Fruit fly (Drosophila melanogaster) Kc167 (cell line): Measurements from ENCODE around the gene Hs6st.

Source experiments
- Myc ChIP-seq: fragments of >200 bp; optimal IDR thresholded peaks from 2 replicates; lab custom pipeline; 2017; ENCODE audit warnings: missing external identifiers
- Sin3A ChIP-seq: fragments of >200 bp; optimal IDR thresholded peaks from 2 replicates; lab custom pipeline; 2018; ENCODE audit warnings: missing external identifiers
- h ChIP-seq: fragments of >200 bp; optimal IDR thresholded peaks from 3 replicates; lab custom pipeline; 2018; ENCODE audit warnings: missing external identifiers
- insv ChIP-seq: fragments of >200 bp; optimal IDR thresholded peaks from 3 replicates; lab custom pipeline; 2018; ENCODE audit warnings: missing external identifiers
- psq ChIP-seq: fragments of >200 bp; optimal IDR thresholded peaks from 2 replicates; lab custom pipeline; 2017; ENCODE audit warnings: missing external identifiers
- ttk ChIP-seq: sonication (Bioruptor generic); optimal IDR thresholded peaks from 2 replicates; lab custom pipeline; 2017; ENCODE audit warnings: missing external identifiers

Hs6st gene

dm6 chr3R:20008372-20009051 is at the start of gene Hs6st, which contains the start of gene MED25:
TSS of gene Hs6st (minus strand) at chr3R:20008512.
TSS of gene MED25 (plus strand) at chr3R:20008947.
- TF ChIP-seq psq (lab: Kevin White, UChicago) (peak; percentile 91), h (lab: Kevin White, UChicago) (no peak), ttk (no peak)

DNA sequence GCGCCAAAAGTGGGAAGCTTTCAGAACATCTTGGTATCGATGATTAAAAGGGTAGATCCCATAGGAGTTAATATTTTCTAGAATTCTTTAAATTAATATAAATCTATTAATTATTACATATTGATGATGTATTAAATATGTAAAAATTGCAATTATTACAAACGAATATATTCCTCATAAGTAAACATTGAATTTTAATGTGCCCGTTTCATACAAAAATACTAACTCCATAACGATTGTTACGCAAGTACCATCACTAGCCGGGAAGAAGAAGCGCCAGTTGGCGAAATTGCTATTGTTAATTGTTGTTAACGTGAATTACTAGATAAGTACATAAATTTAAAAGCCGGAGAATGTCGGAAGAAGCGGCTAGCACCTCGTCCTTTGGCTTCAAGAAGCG is 49.2 kb upstream of the Hs6st start, which contains the start of gene mdlc:
Gene mdlc, plus strand, starts transcription at position 248 of the 400 bp plus-strand sequence.
- TF ChIP-seq Sin3A (lab: Kevin White, UChicago) = no peak
- no peak for TF ChIP-seq h (lab: Kevin White, UChicago)
- TF ChIP-seq Myc = no peak
- no peak for TF ChIP-seq ttk
- no peak for TF ChIP-seq insv (lab: Kevin White, UChicago)
- no peak for TF ChIP-seq psq (lab: Kevin White, UChicago)

DNA sequence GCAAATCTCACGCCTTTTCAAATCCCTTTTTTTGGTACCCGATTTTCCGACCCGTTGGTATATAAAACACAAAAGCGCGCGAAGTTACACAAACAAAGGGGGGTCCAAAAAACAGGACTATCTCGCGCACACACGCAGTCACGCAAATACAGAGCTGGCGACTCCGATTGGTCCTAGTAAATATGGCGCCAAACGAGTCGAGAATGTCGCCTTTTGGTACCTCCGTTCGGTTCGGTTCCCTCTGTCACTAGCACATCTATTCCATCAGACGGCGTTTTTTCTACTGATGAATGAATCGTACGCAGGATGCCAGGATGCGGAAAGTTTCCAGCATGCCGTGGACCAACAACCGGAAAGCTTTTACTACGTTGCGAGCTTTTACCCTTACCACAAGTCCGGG is 47.5 kb upstream of the Hs6st start, which contains the start of gene CG17193:
Gene CG17193, minus strand, starts transcription at position 289 of the 400 bp plus-strand sequence.
- TF ChIP-seq Sin3A (lab: Kevin White, UChicago) (no peak), ttk (no peak), psq (lab: Kevin White, UChicago) (no peak), Myc (no peak), h (lab: Kevin White, UChicago) (no peak), insv (lab: Kevin White, UChicago) (no peak)

DNA sequence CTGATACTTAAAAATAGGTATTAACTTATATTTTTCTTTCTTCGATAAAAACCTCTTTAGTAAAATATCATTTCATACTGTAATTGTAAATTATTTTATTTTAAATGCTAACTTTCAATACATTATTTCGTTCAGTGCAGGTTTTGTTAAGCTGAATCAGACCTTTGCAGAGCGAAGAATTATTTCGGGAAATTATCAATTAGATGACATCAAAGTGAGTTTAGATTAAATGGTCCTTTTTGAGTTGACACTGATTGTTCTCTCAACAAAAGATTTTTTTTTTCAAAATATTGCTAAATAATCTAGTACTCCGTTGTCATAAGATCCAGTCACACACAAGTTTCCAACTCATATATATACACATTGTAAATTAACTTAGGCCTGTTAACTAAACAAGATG is 34.1 kb upstream of the Hs6st start, which contains the start of the genes CG33934 and Indy-2:
Gene CG33934, plus strand, starts transcription at position 301 of the 400 bp plus-strand sequence.
Gene Indy-2, plus strand, starts transcription at position 301 of the 400 bp plus-strand sequence.
- no peak for TF ChIP-seq Sin3A (lab: Kevin White, UChicago)
- no peak for TF ChIP-seq h (lab: Kevin White, UChicago)
- TF ChIP-seq psq (lab: Kevin White, UChicago) = no peak
- TF ChIP-seq insv (lab: Kevin White, UChicago) = no peak
- no peak for TF ChIP-seq Myc
- TF ChIP-seq ttk = no peak

dm6 chr3R:20035887-20036286 is 27.6 kb upstream of the Hs6st start, which contains the start of gene Regnase-1:
TSS of gene Regnase-1 (minus strand) at chr3R:20036056.
- TF ChIP-seq psq (lab: Kevin White, UChicago) (no peak), insv (lab: Kevin White, UChicago) (no peak), Sin3A (lab: Kevin White, UChicago) (no peak)

DNA sequence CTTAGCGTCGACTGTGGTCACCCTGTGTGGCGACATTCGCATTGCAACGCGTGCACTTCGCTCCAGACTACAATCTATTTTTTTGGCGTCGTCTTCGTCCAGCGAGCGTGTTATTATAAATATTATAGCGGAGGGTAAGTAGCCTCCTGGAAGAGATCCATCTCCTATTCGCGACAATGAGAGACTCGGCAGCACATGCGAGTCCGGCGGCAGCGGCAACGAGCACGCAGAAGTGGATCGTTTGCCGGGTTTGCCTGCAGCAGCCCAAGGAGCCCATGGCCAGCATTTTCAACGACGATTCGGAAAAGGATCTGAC is 23.4 kb upstream of the Hs6st start, which contains the start of gene idc:
Gene idc, plus strand, starts transcription at position 60 of the 316 bp plus-strand sequence.
- TF ChIP-seq Myc (no peak), psq (lab: Kevin White, UChicago) (no peak), ttk (no peak), insv (lab: Kevin White, UChicago) (no peak), Sin3A (lab: Kevin White, UChicago) (no peak), h (lab: Kevin White, UChicago) (no peak)

DNA sequence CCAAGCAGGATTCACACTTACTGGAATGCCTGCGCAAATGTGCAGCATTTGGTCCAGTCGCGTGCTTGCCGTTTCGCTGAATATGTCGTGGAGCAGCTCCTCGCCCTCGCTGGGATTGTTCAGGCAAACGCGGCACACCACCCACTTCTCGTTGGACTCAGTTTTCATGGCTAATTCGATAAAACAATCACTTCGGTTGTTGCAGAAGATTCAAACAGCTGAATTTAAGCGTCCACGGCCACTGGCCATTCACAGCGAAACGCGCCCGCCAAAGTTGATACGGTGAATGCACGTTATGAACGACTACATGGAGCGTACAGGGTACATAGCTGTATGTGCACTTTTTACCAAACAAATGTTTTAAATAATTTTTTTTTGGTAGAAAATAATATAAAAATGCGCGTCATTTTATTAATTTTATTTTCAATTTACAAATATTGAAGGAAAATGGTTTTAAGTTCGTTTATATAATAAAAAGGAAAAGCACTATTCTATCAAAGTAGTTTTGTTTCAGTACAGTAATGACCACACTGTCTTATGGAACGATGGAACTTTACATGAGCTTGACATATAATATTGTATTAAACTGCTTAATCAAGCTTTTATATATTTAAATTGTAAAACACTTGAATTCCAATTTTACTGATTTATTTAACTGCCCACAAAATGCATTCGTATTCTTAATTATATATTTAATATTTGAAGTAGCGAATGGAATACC is 22.9 kb upstream of the Hs6st start, which contains the start of gene trem:
Gene trem, minus strand, starts transcription at position 267 of the 721 bp plus-strand sequence.
- TF ChIP-seq h (lab: Kevin White, UChicago) (no peak), insv (lab: Kevin White, UChicago) (no peak), Sin3A (lab: Kevin White, UChicago) (no peak), Myc (no peak), ttk (no peak), psq (lab: Kevin White, UChicago) (no peak)

DNA sequence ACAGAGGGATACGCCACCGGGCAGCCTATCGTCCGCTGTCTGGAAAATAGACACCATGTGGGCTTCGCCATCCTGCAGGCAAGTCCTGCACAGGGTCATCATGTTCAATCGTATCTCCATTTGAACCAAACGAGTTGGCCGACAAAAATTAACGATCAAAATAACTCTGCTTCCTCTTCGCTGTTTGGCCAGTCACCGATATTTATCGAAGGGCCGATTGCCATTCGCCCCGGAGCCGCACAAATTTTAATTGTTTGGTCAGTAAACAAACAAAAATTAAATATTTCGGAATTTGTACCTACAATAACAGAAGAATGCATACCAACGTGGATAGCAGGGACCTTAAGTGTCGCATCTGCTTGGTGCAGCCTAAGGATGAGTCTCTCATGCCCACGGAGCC is 19.5 kb upstream of the Hs6st start, which contains the start of the genes CG4424 and CG4854:
Gene CG4424, minus strand, starts transcription at position 200 of the 400 bp plus-strand sequence.
Gene CG4854, plus strand, starts transcription at position 218 of the 400 bp plus-strand sequence.
- TF ChIP-seq insv (lab: Kevin White, UChicago) = no peak
- TF ChIP-seq psq (lab: Kevin White, UChicago) = no peak
- TF ChIP-seq h (lab: Kevin White, UChicago) = no peak
- no peak for TF ChIP-seq ttk
- no peak for TF ChIP-seq Myc
- TF ChIP-seq Sin3A (lab: Kevin White, UChicago) = no peak

DNA sequence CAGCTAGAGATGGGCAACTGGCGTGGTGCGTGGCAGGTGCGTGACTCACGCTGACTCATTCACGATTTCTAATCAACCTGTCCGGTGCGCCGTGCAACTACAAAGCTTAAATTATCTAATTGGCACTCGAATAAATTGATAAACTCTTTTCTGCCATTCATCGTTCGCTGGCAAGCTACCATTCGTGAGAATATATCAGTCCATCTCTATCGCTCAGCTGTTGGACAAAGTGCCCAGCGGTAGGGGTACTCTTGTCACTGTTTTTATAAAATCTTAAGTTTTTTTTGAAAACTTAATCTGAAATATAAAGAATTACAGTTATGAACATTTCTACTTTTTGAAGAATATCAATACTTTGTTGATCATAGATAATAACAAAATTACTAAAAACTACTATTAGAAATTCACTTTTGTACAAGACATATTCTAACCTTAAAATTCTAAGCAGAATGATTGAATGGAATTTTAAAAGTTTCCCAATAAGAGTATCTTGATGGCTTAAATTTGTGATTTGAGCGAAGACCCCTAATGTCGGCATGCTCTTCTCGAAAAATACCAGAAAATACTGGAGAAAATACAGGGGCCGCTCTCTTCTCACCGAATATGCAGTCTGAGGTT is 12.9 kb upstream of the Hs6st start, which contains the start of the genes PIG-L and psidin:
Gene PIG-L, minus strand, starts transcription at position 187 of the 618 bp plus-strand sequence.
Gene psidin, plus strand, starts transcription at position 553 of the 618 bp plus-strand sequence.
- TF ChIP-seq h (lab: Kevin White, UChicago) (no peak), insv (lab: Kevin White, UChicago) (no peak), ttk (no peak)

DNA sequence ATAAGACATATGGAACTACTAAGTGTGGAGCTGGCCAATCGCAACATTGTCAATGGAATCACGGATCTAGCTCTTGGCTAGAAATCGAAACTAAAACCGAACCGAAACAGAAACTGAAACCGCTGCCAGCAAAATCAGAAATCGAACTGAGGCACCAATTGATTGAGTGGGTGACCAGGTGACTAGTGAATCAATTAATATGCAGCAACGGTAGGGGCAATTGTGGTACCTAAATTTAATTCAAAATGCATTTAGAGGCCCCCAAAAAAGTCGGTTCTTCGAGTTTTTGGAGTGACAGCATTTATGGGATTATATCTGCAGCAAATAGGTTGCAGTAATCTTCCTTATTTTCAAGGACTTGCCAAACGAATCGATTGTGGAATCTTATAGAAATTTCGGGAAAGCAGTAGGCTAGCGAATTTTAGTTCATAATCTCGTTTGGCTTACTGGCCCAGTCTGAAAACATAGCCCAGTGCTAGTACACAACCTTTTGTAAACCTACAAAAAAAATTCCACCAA is 5.2 kb upstream of the Hs6st start, which contains the start of the genes CG17190 and CG4836:
Gene CG17190, minus strand, starts transcription at position 101 of the 519 bp plus-strand sequence.
Gene CG4836, plus strand, starts transcription at position 469 of the 519 bp plus-strand sequence.
- TF ChIP-seq psq (lab: Kevin White, UChicago) (no peak), Myc (no peak), ttk (no peak), h (lab: Kevin White, UChicago) (no peak), Sin3A (lab: Kevin White, UChicago) (no peak), insv (lab: Kevin White, UChicago) (no peak)

- TF ChIP-seq Myc (no peak), ttk (no peak), insv (lab: Kevin White, UChicago) (no peak), Sin3A (lab: Kevin White, UChicago) (no peak), h (lab: Kevin White, UChicago) (no peak), psq (lab: Kevin White, UChicago) (no peak)
Measured at dm6 chr3R:20012688-20013087, 4.4 kb upstream of the Hs6st start.
